Fruit fly (Drosophila melanogaster) whole organism, embryonic: ENCODE measurements around the gene pkaap.

Source experiments
- Blimp-1 ChIP-seq: fragments of 200-800 bp; sonication (Bioruptor generic); optimal IDR thresholded peaks from 3 replicates; lab custom pipeline; 2018; ENCODE audit warnings: missing biosample characterization, missing genetic modification characterization, mild to moderate bottlenecking, moderate library complexity, missing genetic modification reagents
- CG10543 ChIP-seq: fragments of 200-800 bp; sonication (Bioruptor generic); optimal IDR thresholded peaks from 3 replicates; lab custom pipeline; 2017; ENCODE audit warnings: missing biosample characterization, mild to moderate bottlenecking, missing genetic modification characterization, moderate library complexity
- CG10654 ChIP-seq: fragments of 200-800 bp; sonication (Bioruptor generic); optimal IDR thresholded peaks from 2 replicates; lab custom pipeline; 2016; ENCODE audit warnings: missing biosample characterization, missing genetic modification characterization
- CG10959 ChIP-seq: fragments of 200-800 bp; sonication (Bioruptor generic); IDR thresholded peaks from 2 replicates; pipeline ENCODE4 v1.3.6; 2022; ENCODE audit warnings: missing biosample characterization, missing genetic modification characterization
- CG12236 ChIP-seq: fragments of 200-800 bp; sonication (Bioruptor generic); optimal IDR thresholded peaks from 2 replicates; lab custom pipeline; 2016; ENCODE audit warnings: missing biosample characterization, missing genetic modification characterization
- CG13424 ChIP-seq: fragments of 200-800 bp; sonication (Bioruptor generic); optimal IDR thresholded peaks from 2 replicates; lab custom pipeline; 2019; ENCODE audit warnings: missing biosample characterization, mild to moderate bottlenecking, missing genetic modification characterization, moderate library complexity
- CG16815 ChIP-seq: fragments of 200-800 bp; sonication (Bioruptor generic); optimal IDR thresholded peaks from 3 replicates; lab custom pipeline; 2017; ENCODE audit warnings: missing biosample characterization, mild to moderate bottlenecking, missing genetic modification characterization
- CG17829 ChIP-seq: fragments of 200-800 bp; optimal IDR thresholded peaks from 2 replicates; lab custom pipeline; 2019; ENCODE audit warnings: missing biosample characterization, mild to moderate bottlenecking, missing genetic modification characterization, moderate library complexity
- CG18262 ChIP-seq: fragments of 200-800 bp; optimal IDR thresholded peaks from 3 replicates; lab custom pipeline; 2019; ENCODE audit warnings: missing biosample characterization, mild to moderate bottlenecking, missing genetic modification characterization, moderate library complexity
- CG2199 ChIP-seq: fragments of 200-800 bp; sonication (Bioruptor generic); IDR thresholded peaks from 3 replicates; pipeline ENCODE4 v1.3.6; 2022; ENCODE audit warnings: missing biosample characterization, missing genetic modification characterization
- CG33213 ChIP-seq: fragments of 200-800 bp; sonication (Bioruptor generic); optimal IDR thresholded peaks from 3 replicates; lab custom pipeline; 2016; ENCODE audit warnings: missing biosample characterization, missing genetic modification characterization
- CG3407 ChIP-seq: fragments of 200-800 bp; sonication (Bioruptor generic); optimal IDR thresholded peaks from 2 replicates; lab custom pipeline; 2018; ENCODE audit warnings: missing biosample characterization, mild to moderate bottlenecking, missing genetic modification characterization
- CG34422 ChIP-seq: fragments of 200-800 bp; sonication (Bioruptor generic); IDR thresholded peaks from 3 replicates; pipeline ENCODE4 v1.3.6; 2022; ENCODE audit warnings: missing biosample characterization, missing genetic modification characterization
- CG4707 ChIP-seq: fragments of 200-800 bp; sonication (Bioruptor generic); optimal IDR thresholded peaks from 2 replicates; lab custom pipeline; 2018; ENCODE audit warnings: missing biosample characterization, mild to moderate bottlenecking, missing genetic modification characterization, moderate library complexity
- CG4730 ChIP-seq: fragments of 200-800 bp; sonication (Bioruptor generic); IDR thresholded peaks from 2 replicates; pipeline ENCODE4 v1.3.6; 2022; ENCODE audit warnings: missing biosample characterization, missing genetic modification characterization
- CG5180 ChIP-seq: fragments of 200-800 bp; sonication (Bioruptor generic); optimal IDR thresholded peaks from 3 replicates; lab custom pipeline; 2017; ENCODE audit warnings: missing biosample characterization, missing genetic modification characterization, mild to moderate bottlenecking, moderate library complexity, missing genetic modification reagents
- CG5953 ChIP-seq: fragments of 200-800 bp; sonication (Bioruptor generic); IDR thresholded peaks from 2 replicates; pipeline ENCODE4 v1.3.6; 2022; ENCODE audit warnings: missing biosample characterization, missing genetic modification characterization
- CG8290 ChIP-seq, 3 experiments: fragments of 200-800 bp; sonication (Bioruptor generic); optimal IDR thresholded peaks; 2 replicates each; lab custom pipeline; 2016 to 2019; ENCODE audit warnings: missing biosample characterization in 3 of 3, missing genetic modification characterization in 3 of 3, mild to moderate bottlenecking in 2 of 3, moderate library complexity in 1 of 3
- CG8924 ChIP-seq: fragments of 200-800 bp; optimal IDR thresholded peaks from 3 replicates; lab custom pipeline; 2019; ENCODE audit warnings: missing biosample characterization, mild to moderate bottlenecking, missing genetic modification characterization, moderate library complexity
- CrebB ChIP-seq: fragments of 200-800 bp; sonication (Bioruptor generic); optimal IDR thresholded peaks from 3 replicates; lab custom pipeline; 2018; ENCODE audit warnings: missing biosample characterization, mild to moderate bottlenecking, missing genetic modification characterization
- Gsc ChIP-seq: fragments of 200-800 bp; sonication (Bioruptor generic); IDR thresholded peaks from 2 replicates; pipeline ENCODE4 v1.3.6; 2022; ENCODE audit warnings: missing biosample characterization, missing genetic modification characterization
- Med ChIP-seq: fragments of 200-800 bp; sonication (Bioruptor generic); peaks from one replicate; lab custom pipeline; 2016; ENCODE audit warnings: missing biosample characterization, missing genetic modification characterization, mild to moderate bottlenecking, inconsistent platforms, moderate library complexity
- Neu2 ChIP-seq: fragments of 200-800 bp; sonication (Bioruptor generic); optimal IDR thresholded peaks from 3 replicates; lab custom pipeline; 2016; ENCODE audit warnings: missing biosample characterization, missing genetic modification characterization, borderline replicate concordance
- Nf-YC ChIP-seq: fragments of 200-800 bp; optimal IDR thresholded peaks from 3 replicates; lab custom pipeline; 2019; ENCODE audit warnings: missing biosample characterization, mild to moderate bottlenecking, missing genetic modification characterization, moderate library complexity
- Spps ChIP-seq: fragments of 200-800 bp; sonication (Bioruptor generic); optimal IDR thresholded peaks from 2 replicates; lab custom pipeline; 2018; ENCODE audit warnings: missing biosample characterization, mild to moderate bottlenecking, missing genetic modification characterization
- ac ChIP-seq: fragments of 200-800 bp; sonication (Bioruptor generic); optimal IDR thresholded peaks from 3 replicates; lab custom pipeline; 2017; ENCODE audit warnings: missing biosample characterization, mild to moderate bottlenecking, missing genetic modification characterization
- da ChIP-seq: fragments of 200-800 bp; sonication (Bioruptor generic); optimal IDR thresholded peaks from 2 replicates; lab custom pipeline; 2016; ENCODE audit warnings: missing biosample characterization, missing genetic modification characterization
- dan ChIP-seq: fragments of 200-800 bp; sonication (Bioruptor generic); IDR thresholded peaks from 2 replicates; pipeline ENCODE4 v1.3.6; 2022; ENCODE audit warnings: missing biosample characterization, missing genetic modification characterization
- fru ChIP-seq: fragments of >200 bp; optimal IDR thresholded peaks from 2 replicates; lab custom pipeline; 2017
- gro ChIP-seq: fragments of 200-800 bp; sonication (Bioruptor generic); optimal IDR thresholded peaks from 2 replicates; lab custom pipeline; 2016; ENCODE audit warnings: missing biosample characterization, missing genetic modification characterization
- ham ChIP-seq: fragments of 200-800 bp; sonication (Bioruptor generic); IDR thresholded peaks from 2 replicates; pipeline ENCODE4 v1.3.6; 2022; ENCODE audit warnings: missing biosample characterization, missing genetic modification characterization
- her ChIP-seq: fragments of 200-800 bp; sonication (Bioruptor generic); optimal IDR thresholded peaks from 2 replicates; lab custom pipeline; 2016; ENCODE audit warnings: missing biosample characterization, missing genetic modification characterization
- jing ChIP-seq: fragments of 200-800 bp; sonication (Bioruptor generic); optimal IDR thresholded peaks from 2 replicates; lab custom pipeline; 2018; ENCODE audit warnings: missing biosample characterization, mild to moderate bottlenecking, missing genetic modification characterization
- lmd ChIP-seq: fragments of 200-800 bp; sonication (Bioruptor generic); IDR thresholded peaks from 2 replicates; pipeline ENCODE4 v1.3.6; 2022; ENCODE audit warnings: missing biosample characterization, missing genetic modification characterization
- mld ChIP-seq: fragments of 200-800 bp; sonication (Bioruptor generic); IDR thresholded peaks from 3 replicates; pipeline ENCODE4 v1.3.6; 2022; ENCODE audit warnings: missing biosample characterization, missing genetic modification characterization; ENCODE audit not compliant: partially characterized antibody
- otp ChIP-seq: fragments of 200-800 bp; sonication (Bioruptor generic); IDR thresholded peaks from 3 replicates; pipeline ENCODE4, ENCODE4 v1.3.6; 2022; ENCODE audit warnings: missing biosample characterization, missing genetic modification characterization
- phol ChIP-seq: fragments of 200-800 bp; sonication (Bioruptor generic); optimal IDR thresholded peaks from 3 replicates; lab custom pipeline; 2018; ENCODE audit warnings: missing biosample characterization, mild to moderate bottlenecking, missing genetic modification characterization, moderate library complexity
- pros ChIP-seq: fragments of 200-800 bp; sonication (Bioruptor generic); optimal IDR thresholded peaks from 3 replicates; lab custom pipeline; 2019; ENCODE audit warnings: missing biosample characterization, mild to moderate bottlenecking, missing genetic modification characterization, moderate library complexity
- pzg ChIP-seq: fragments of 200-800 bp; sonication (Bioruptor generic); optimal IDR thresholded peaks from 3 replicates; lab custom pipeline; 2018; ENCODE audit warnings: missing biosample characterization, mild to moderate bottlenecking, missing genetic modification characterization, moderate library complexity
- rib ChIP-seq: fragments of 200-800 bp; sonication (Bioruptor generic); IDR thresholded peaks from 2 replicates; pipeline ENCODE4 v1.3.6; 2022; ENCODE audit warnings: missing biosample characterization, missing genetic modification characterization
- ro ChIP-seq: fragments of 200-800 bp; sonication (Bioruptor generic); IDR thresholded peaks from 2 replicates; pipeline ENCODE4 v1.3.6; 2022; ENCODE audit warnings: missing biosample characterization, missing genetic modification characterization
- scrt ChIP-seq: fragments of 200-800 bp; sonication (Bioruptor generic); optimal IDR thresholded peaks from 2 replicates; lab custom pipeline; 2018; ENCODE audit warnings: missing biosample characterization, mild to moderate bottlenecking, missing genetic modification characterization, moderate library complexity
- sd ChIP-seq: fragments of 200-800 bp; sonication (Bioruptor generic); optimal IDR thresholded peaks from 3 replicates; lab custom pipeline; 2018; ENCODE audit warnings: missing biosample characterization, mild to moderate bottlenecking, missing genetic modification characterization, moderate library complexity
- sens-2 ChIP-seq: fragments of 200-800 bp; sonication (Bioruptor generic); IDR thresholded peaks from 2 replicates; pipeline ENCODE4 v1.3.6; 2022; ENCODE audit warnings: missing biosample characterization, missing genetic modification characterization
- shn ChIP-seq: fragments of 200-800 bp; sonication (Bioruptor generic); optimal IDR thresholded peaks from 3 replicates; lab custom pipeline; 2016; ENCODE audit warnings: missing biosample characterization, missing genetic modification characterization
- slp2 ChIP-seq: fragments of 200-800 bp; sonication (Bioruptor generic); optimal IDR thresholded peaks from 2 replicates; lab custom pipeline; 2016; ENCODE audit warnings: missing biosample characterization, missing genetic modification characterization
- sqz ChIP-seq: fragments of 200-800 bp; sonication (Bioruptor generic); optimal IDR thresholded peaks from 3 replicates; lab custom pipeline; 2018; ENCODE audit warnings: missing biosample characterization, mild to moderate bottlenecking, missing genetic modification characterization
- sr ChIP-seq: fragments of 200-800 bp; sonication (Bioruptor generic); IDR thresholded peaks from 3 replicates; pipeline ENCODE4 v1.3.6; 2022; ENCODE audit warnings: missing biosample characterization, missing genetic modification characterization
- trem ChIP-seq: fragments of 200-800 bp; optimal IDR thresholded peaks from 3 replicates; lab custom pipeline; 2019; ENCODE audit warnings: missing biosample characterization, mild to moderate bottlenecking, missing genetic modification characterization, moderate library complexity
- twi ChIP-seq: fragments of 200-800 bp; optimal IDR thresholded peaks from 2 replicates; lab custom pipeline; 2019; ENCODE audit warnings: missing biosample characterization, mild to moderate bottlenecking, missing genetic modification characterization, moderate library complexity

pkaap gene

DNA sequence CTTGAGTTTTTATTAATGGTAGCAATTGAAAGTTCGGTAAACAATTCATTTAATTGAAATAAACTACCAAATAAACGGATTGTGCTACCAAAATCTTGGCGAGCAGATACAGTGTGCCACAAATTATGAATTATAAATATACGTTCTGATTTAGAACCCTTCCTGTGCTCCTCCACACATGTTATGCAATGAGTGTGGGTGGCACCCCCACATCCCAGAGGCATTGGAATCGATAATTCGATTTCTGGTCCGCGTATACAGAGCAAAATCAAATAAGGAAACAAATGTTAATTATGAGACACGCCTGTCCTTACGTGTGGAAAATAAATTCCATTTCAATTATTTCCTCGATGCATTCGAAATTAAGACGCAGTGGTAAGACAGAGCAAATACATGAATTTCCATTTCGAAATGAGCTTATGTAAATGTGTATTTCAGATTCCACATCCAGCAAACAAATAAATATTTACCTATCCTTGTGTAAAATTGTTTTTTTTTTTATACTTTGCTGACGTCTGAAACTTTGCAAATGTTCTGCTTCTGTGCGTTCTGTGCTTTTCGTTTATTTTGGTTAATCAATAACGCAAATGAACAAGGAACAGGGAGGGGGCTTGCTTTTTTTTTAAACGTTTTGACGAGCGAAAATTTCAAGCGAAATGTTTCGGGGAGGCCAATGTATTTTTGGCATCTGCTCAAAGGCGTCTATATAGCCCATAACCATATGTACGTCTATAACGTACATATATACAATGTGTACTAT is 34.0 kb downstream of the pkaap start (continued):
- TF ChIP-seq gro (GFP tag; lab: Kevin White, UChicago) (no peak), phol (tag; lab: Kevin White, UChicago) (no peak), CG33213 (GFP tag; lab: Kevin White, UChicago) (no peak), da (GFP tag; lab: Kevin White, UChicago) (no peak), CG10543 (GFP tag; lab: Kevin White, UChicago) (peak; percentile 59), scrt (GFP tag; lab: Kevin White, UChicago) (no peak), CG4730 (GFP tag; lab: Robert Waterston, UW) (no peak), CG34422 (GFP tag; lab: Robert Waterston, UW) (no peak), ac (GFP tag; lab: Kevin White, UChicago) (no peak), Med (GFP tag; lab: Kevin White, UChicago) (peak; percentile 10), Spps (tag; lab: Kevin White, UChicago) (no peak), CG10654 (no peak), otp (GFP tag; lab: Robert Waterston, UW) (no peak), sr (GFP tag; lab: Robert Waterston, UW) (0 out of 3 replicates have a peak, but pooled peaks have one; percentile 35), Nf-YC (no peak), CG3407 (no peak), CG8290 (GFP tag; optimal IDR thresholded peaks at IDR 0.05; lab: Kevin White, UChicago) (no peak), CG8290 (tag; optimal IDR thresholded peaks at IDR 0.05; lab: Kevin White, UChicago) (no peak), CG10959 (no peak), pzg (GFP tag; lab: Kevin White, UChicago) (no peak), rib (GFP tag; lab: Robert Waterston, UW) (peak; percentile 65), sens-2 (no peak), slp2 (GFP tag; lab: Kevin White, UChicago) (no peak), CG5180 (no peak), sqz (no peak)

DNA sequence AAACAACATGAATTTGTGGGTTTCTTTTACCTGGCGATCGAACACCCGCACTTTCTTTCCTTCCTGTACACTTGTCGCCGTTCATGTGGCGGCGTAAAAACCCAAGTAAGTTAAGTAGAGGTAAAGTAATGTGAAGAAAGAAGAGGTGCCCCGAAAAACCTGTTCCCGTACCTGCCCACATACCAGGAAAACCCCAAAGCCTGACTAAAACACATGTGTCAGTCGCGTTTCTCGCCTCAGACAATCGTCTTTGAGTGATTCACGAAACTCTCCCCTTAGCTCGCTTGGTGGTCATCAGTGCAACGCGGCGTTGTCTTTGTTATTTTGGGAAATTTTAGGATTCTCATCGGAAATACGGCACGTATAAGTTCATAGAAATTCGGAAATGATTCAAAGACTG is 35.5 kb downstream of the pkaap start:
- no peak for TF ChIP-seq phol (tag; lab: Kevin White, UChicago)
- peak; percentile 69 for TF ChIP-seq twi
- TF ChIP-seq CG18262, result no peak
- no peak for TF ChIP-seq her
- no peak for TF ChIP-seq CG13424 (tag; lab: Kevin White, UChicago)
- TF ChIP-seq CG2199, result peak; percentile 58; the same call in 2 of the 3 replicates
- no peak for TF ChIP-seq mld
- no peak for TF ChIP-seq ro (GFP tag; lab: Robert Waterston, UW)
- TF ChIP-seq Neu2 (GFP tag; lab: Kevin White, UChicago), result peak; percentile 89
- TF ChIP-seq CG17829 (tag; lab: Kevin White, UChicago), result peak; percentile 17
- TF ChIP-seq shn, result no peak
- no peak for TF ChIP-seq CG8924 (tag; lab: Kevin White, UChicago)
- TF ChIP-seq CrebB (tag; lab: Kevin White, UChicago), result no peak
- TF ChIP-seq dan (GFP tag; lab: Robert Waterston, UW), result no peak
- TF ChIP-seq CG12236 (GFP tag; lab: Kevin White, UChicago), result no peak
- no peak for TF ChIP-seq CG5953 (GFP tag; lab: Robert Waterston, UW)
- no peak for TF ChIP-seq fru
- no peak for TF ChIP-seq trem (tag; lab: Kevin White, UChicago)
- TF ChIP-seq CG4707 (GFP tag; lab: Kevin White, UChicago), result no peak
- TF ChIP-seq jing, result no peak
- TF ChIP-seq Gsc (GFP tag; lab: Robert Waterston, UW), result no peak
- no peak for TF ChIP-seq Blimp-1
- peak; percentile 40 for TF ChIP-seq sd
- TF ChIP-seq lmd (GFP tag; lab: Robert Waterston, UW), result no peak
- TF ChIP-seq ham (GFP tag; lab: Robert Waterston, UW), result no peak
- peak; percentile 38 for TF ChIP-seq Med (GFP tag; lab: Kevin White, UChicago)
- TF ChIP-seq CG16815 (GFP tag; lab: Kevin White, UChicago), result no peak
- TF ChIP-seq pros (GFP tag; lab: Kevin White, UChicago), result peak; percentile 73
